Worm (Caenorhabditis elegans): ENCODE measurements around the gene srw-119.

srw-119 gene

DNA sequence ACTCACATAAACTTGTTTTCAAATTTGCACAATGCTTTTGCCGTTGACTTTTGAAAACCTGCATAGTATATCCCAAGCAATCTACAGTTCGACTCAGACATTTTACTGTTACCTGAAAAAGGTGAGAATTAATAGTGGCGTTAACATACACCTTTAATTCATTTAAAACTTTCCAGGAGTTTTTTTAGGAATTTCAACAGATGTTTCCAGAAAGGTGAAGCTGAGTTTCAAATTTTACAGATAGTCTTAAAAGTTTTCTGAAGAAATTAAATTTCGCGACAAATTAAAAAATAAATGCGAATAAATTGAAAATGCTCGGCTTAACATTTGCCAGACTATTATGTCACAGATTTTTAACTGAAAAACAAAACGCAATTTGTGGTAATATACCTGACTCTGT is at the start of gene srw-119:
Gene srw-119, minus strand, starts transcription at position 101 of the 400 bp plus-strand sequence.
- TF ChIP-seq R02D3.7 (tag; optimal IDR thresholded peaks at IDR 0.05) (no peak), nhr-237 (tag; optimal IDR thresholded peaks at IDR 0.05) (no peak), fos-1 (tag; optimal IDR thresholded peaks at IDR 0.05) (no peak), sem-4 (tag; optimal IDR thresholded peaks at IDR 0.05) (no peak), lin-11 (tag; optimal IDR thresholded peaks at IDR 0.05) (no peak), elt-1 (tag; optimal IDR thresholded peaks at IDR 0.05) (no peak), unc-55 (GFP tag; optimal IDR thresholded peaks at IDR 0.05) (no peak), C34F6.9 (tag; optimal IDR thresholded peaks at IDR 0.05) (no peak), peb-1 (tag; optimal IDR thresholded peaks at IDR 0.05) (no peak), ztf-1 (GFP tag; conservative IDR thresholded peaks at IDR 0.05) (no peak), blmp-1 (tag; optimal IDR thresholded peaks at IDR 0.05; ENCODE audit: insufficient read depth) (no peak), nhr-25 (tag; optimal IDR thresholded peaks at IDR 0.05) (no peak), snpc-4 (tag; optimal IDR thresholded peaks at IDR 0.05) (no peak), Y55F3AM.14 (GFP tag; optimal IDR thresholded peaks at IDR 0.05) (no peak), unc-39 (tag; optimal IDR thresholded peaks at IDR 0.05) (no peak), ceh-16 (tag; optimal IDR thresholded peaks at IDR 0.05) (no peak), lsy-2 (tag; optimal IDR thresholded peaks at IDR 0.05) (no peak), ama-1 (optimal IDR thresholded peaks at IDR 0.05) (no peak), skn-1 (tag; optimal IDR thresholded peaks at IDR 0.05) (no peak), nhr-77 (tag; optimal IDR thresholded peaks at IDR 0.05) (no peak)

DNA sequence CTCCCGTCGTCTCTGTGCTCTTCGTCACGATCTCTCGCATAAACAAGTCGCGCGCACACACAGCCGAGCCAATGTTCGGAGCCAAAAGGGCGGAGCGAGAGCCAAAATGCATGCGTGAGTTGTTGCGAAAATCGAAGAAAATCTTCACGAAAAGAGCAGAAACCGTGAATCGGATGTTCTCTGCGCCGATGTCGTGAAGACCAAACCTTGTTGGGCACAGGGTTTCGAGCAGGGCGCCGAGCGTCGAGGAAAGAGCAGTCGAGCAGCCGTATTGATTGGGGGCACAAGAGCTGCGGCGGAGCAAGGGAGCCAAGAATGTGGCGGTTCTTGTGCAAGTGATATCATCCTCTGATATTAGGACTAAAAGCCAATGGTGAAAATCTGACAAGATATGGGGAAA is 46.7 kb upstream of the srw-119 start:
- TF ChIP-seq R02D3.7 (tag; optimal IDR thresholded peaks at IDR 0.05), result no peak
- TF ChIP-seq alr-1 (tag; optimal IDR thresholded peaks at IDR 0.05), result no peak
- no peak for TF ChIP-seq elt-1 (tag; optimal IDR thresholded peaks at IDR 0.05)
- TF ChIP-seq zag-1 (tag; optimal IDR thresholded peaks at IDR 0.05), result no peak
- TF ChIP-seq unc-62 (GFP tag; optimal IDR thresholded peaks at IDR 0.05), result no peak

DNA sequence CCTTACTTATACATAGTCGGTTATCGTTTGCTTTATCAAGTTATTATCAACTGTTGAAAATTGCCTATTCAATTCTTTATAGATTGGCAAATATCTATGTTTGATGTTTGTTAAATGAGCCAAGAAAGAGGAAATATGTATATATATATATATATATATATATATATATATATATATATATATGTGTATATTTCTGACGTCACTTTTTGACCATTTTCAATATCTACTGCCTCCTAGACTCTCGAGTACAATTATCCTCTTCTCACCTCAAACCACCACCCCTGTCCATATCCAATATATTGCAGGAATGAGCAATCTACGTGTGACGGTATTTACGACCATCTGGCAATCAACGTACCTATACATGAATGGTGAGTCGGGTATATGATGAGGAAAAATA is 45.2 kb upstream of the srw-119 start, which contains the start of gene F59D6.1:
Gene F59D6.1, plus strand, starts transcription at position 301 of the 400 bp plus-strand sequence.
- TF ChIP-seq unc-62 (GFP tag; optimal IDR thresholded peaks at IDR 0.05) (no peak), egl-27 (tag; optimal IDR thresholded peaks at IDR 0.05) (no peak), mbf-1 (tag; optimal IDR thresholded peaks at IDR 0.05) (no peak), C34F6.9 (tag; optimal IDR thresholded peaks at IDR 0.05) (no peak), nhr-6 (tag; optimal IDR thresholded peaks at IDR 0.05) (no peak), aly-2 (tag; optimal IDR thresholded peaks at IDR 0.05) (no peak), elt-1 (tag; optimal IDR thresholded peaks at IDR 0.05) (no peak), ceh-82 (tag; optimal IDR thresholded peaks at IDR 0.05) (no peak), lin-11 (tag; optimal IDR thresholded peaks at IDR 0.05) (no peak), lin-39 (tag; optimal IDR thresholded peaks at IDR 0.05) (no peak), sma-9 (GFP tag; optimal IDR thresholded peaks at IDR 0.05) (no peak), sma-9 (tag; optimal IDR thresholded peaks at IDR 0.05) (no peak), sma-3 (GFP tag; optimal IDR thresholded peaks at IDR 0.05) (no peak), nhr-25 (tag; optimal IDR thresholded peaks at IDR 0.05) (no peak), skn-1 (tag; optimal IDR thresholded peaks at IDR 0.05) (no peak), dmd-4 (tag; optimal IDR thresholded peaks at IDR 0.05) (no peak), Y55F3AM.14 (GFP tag; optimal IDR thresholded peaks at IDR 0.05) (no peak), nhr-237 (tag; optimal IDR thresholded peaks at IDR 0.05) (no peak), nhr-23 (tag; optimal IDR thresholded peaks at IDR 0.05) (no peak)

DNA sequence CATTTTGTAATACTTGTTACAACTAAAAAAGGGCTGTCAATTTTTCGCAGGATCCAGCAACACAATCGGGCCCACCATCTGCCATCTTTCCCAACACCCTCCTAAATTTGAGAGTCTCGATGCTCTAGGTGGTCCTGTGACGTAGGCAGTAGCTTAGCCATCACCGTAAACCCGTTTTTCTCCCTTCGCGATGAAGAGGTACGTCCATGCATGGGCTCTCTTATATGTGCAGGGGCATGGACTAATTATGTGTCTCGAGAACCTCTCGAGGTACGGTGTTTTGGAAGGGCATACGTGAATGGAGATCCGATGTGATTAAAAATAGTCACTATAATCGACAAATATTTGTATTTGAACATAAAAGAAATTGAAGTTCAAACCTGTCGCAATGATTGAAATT is 41.3 kb upstream of the srw-119 start:
- TF ChIP-seq F13H6.1 (tag; optimal IDR thresholded peaks at IDR 0.05) (no peak), ztf-1 (GFP tag; conservative IDR thresholded peaks at IDR 0.05) (no peak)

DNA sequence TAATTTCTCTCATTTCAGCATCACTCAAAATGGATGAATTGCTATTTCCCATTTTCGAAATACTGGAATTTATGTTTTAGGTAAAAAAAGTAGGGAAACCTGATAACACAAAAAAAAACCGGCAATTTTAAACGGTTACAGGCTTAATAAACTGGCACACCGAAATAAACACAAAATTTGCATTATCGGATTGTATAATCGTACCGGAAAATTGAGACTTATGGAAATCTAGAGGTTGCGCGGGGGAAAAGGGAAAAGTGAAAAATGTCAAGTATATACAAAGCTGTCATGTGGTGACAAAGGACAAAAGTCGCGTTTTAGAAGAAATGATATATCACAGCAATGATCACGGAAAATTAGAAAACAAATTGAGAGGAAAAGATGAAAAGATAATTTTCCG is 39.6 kb upstream of the srw-119 start, which contains the start of gene chpf-2:
Gene chpf-2, minus strand, starts transcription at position 101 of the 400 bp plus-strand sequence.
- TF ChIP-seq lsy-2 (tag; optimal IDR thresholded peaks at IDR 0.05) (no peak), zag-1 (tag; optimal IDR thresholded peaks at IDR 0.05) (no peak), ceh-16 (tag; optimal IDR thresholded peaks at IDR 0.05) (no peak), elt-3 (tag; optimal IDR thresholded peaks at IDR 0.05) (no peak), egl-27 (tag; optimal IDR thresholded peaks at IDR 0.05) (no peak)
